Fruit fly (Drosophila melanogaster) whole organism, embryonic: ENCODE results near the gene CG1951.
A peak's percentile ranks its signal among the peaks of the same experiment; 100 is the strongest.

Source experiments
- Atf6 ChIP-seq: fragments of 200-800 bp; sonication (Bioruptor generic); IDR thresholded peaks from 2 replicates; pipeline ENCODE4 v1.3.6; 2022; ENCODE audit warnings: missing biosample characterization, missing genetic modification characterization
- CG10543 ChIP-seq: fragments of 200-800 bp; sonication (Bioruptor generic); optimal IDR thresholded peaks from 3 replicates; lab custom pipeline; 2017; ENCODE audit warnings: missing biosample characterization, mild to moderate bottlenecking, missing genetic modification characterization, moderate library complexity
- CG1233 ChIP-seq: fragments of 200-800 bp; sonication (Bioruptor generic); optimal IDR thresholded peaks from 4 replicates; lab custom pipeline; 2018; ENCODE audit warnings: missing biosample characterization, mild to moderate bottlenecking, missing genetic modification characterization
- CG14050 ChIP-seq: fragments of 200-800 bp; sonication (Bioruptor generic); IDR thresholded peaks from 3 replicates; pipeline ENCODE4 v1.3.6; 2022; ENCODE audit warnings: missing biosample characterization, missing genetic modification characterization
- CG14860 ChIP-seq: fragments of 200-800 bp; sonication (Bioruptor generic); IDR thresholded peaks from 3 replicates; pipeline ENCODE4 v1.3.6; 2022; ENCODE audit warnings: missing biosample characterization, missing genetic modification characterization; ENCODE audit not compliant: partially characterized antibody
- CG1603 ChIP-seq: fragments of 200-800 bp; sonication (Bioruptor generic); optimal IDR thresholded peaks from 2 replicates; lab custom pipeline; 2019; ENCODE audit warnings: missing biosample characterization, mild to moderate bottlenecking, missing genetic modification characterization, moderate library complexity
- CG17328 ChIP-seq: fragments of 200-800 bp; sonication (Bioruptor generic); IDR thresholded peaks from 2 replicates; pipeline ENCODE4 v1.3.6; 2022; ENCODE audit warnings: missing biosample characterization, missing genetic modification characterization
- CG17359 ChIP-seq: fragments of 200-800 bp; sonication (Bioruptor generic); optimal IDR thresholded peaks from 3 replicates; lab custom pipeline; 2018; ENCODE audit warnings: missing biosample characterization, mild to moderate bottlenecking, missing genetic modification characterization, moderate library complexity
- CG18599 ChIP-seq: fragments of 200-800 bp; sonication (Bioruptor generic); optimal IDR thresholded peaks from 3 replicates; lab custom pipeline; 2017; ENCODE audit warnings: missing biosample characterization, missing genetic modification characterization, mild to moderate bottlenecking, moderate library complexity, missing genetic modification reagents
- CG18764 ChIP-seq: fragments of 200-800 bp; sonication (Bioruptor generic); optimal IDR thresholded peaks from 3 replicates; lab custom pipeline; 2016; ENCODE audit warnings: missing biosample characterization, missing genetic modification characterization
- CG2120 ChIP-seq: fragments of 200-800 bp; sonication (Bioruptor generic); optimal IDR thresholded peaks from 3 replicates; lab custom pipeline; 2016; ENCODE audit warnings: missing biosample characterization, missing genetic modification characterization
- CG3281 ChIP-seq: fragments of 200-800 bp; sonication (Bioruptor generic); optimal IDR thresholded peaks from 3 replicates; lab custom pipeline; 2017; ENCODE audit warnings: missing biosample characterization, mild to moderate bottlenecking, missing genetic modification characterization
- CG3407 ChIP-seq: fragments of 200-800 bp; sonication (Bioruptor generic); optimal IDR thresholded peaks from 2 replicates; lab custom pipeline; 2018; ENCODE audit warnings: missing biosample characterization, mild to moderate bottlenecking, missing genetic modification characterization
- CG6854 ChIP-seq: fragments of 200-800 bp; sonication (Bioruptor generic); optimal IDR thresholded peaks from 3 replicates; lab custom pipeline; 2017; ENCODE audit warnings: missing biosample characterization, mild to moderate bottlenecking, missing genetic modification characterization
- CG7357 ChIP-seq: fragments of 200-800 bp; sonication (Bioruptor generic); IDR thresholded peaks from 3 replicates; pipeline ENCODE4 v1.3.6; 2022; ENCODE audit warnings: missing biosample characterization, missing genetic modification characterization
- CG7987 ChIP-seq: fragments of 200-800 bp; sonication (Bioruptor generic); optimal IDR thresholded peaks from 2 replicates; lab custom pipeline; 2018; ENCODE audit warnings: missing biosample characterization, mild to moderate bottlenecking, missing genetic modification characterization, moderate library complexity
- CG8944 ChIP-seq: fragments of 200-800 bp; sonication (Bioruptor generic); optimal IDR thresholded peaks from 3 replicates; lab custom pipeline; 2016; ENCODE audit warnings: missing biosample characterization, missing genetic modification characterization
- CG9932 ChIP-seq: fragments of 200-800 bp; sonication (Bioruptor generic); IDR thresholded peaks from 2 replicates; pipeline ENCODE4 v1.3.6; 2022; ENCODE audit warnings: missing biosample characterization, missing genetic modification characterization
- Chrac-16 ChIP-seq: fragments of 200-800 bp; sonication (Bioruptor generic); optimal IDR thresholded peaks from 3 replicates; lab custom pipeline; 2016; ENCODE audit warnings: missing biosample characterization, missing genetic modification characterization
- D19A ChIP-seq: fragments of 200-800 bp; optimal IDR thresholded peaks from 3 replicates; lab custom pipeline; 2019; ENCODE audit warnings: missing biosample characterization, mild to moderate bottlenecking, missing genetic modification characterization, moderate library complexity
- Dip3 ChIP-seq: fragments of 200-800 bp; sonication (Bioruptor generic); optimal IDR thresholded peaks from 3 replicates; lab custom pipeline; 2016; ENCODE audit warnings: missing biosample characterization, missing genetic modification characterization
- Doc2 ChIP-seq: fragments of 200-800 bp; sonication (Bioruptor generic); IDR thresholded peaks from 2 replicates; pipeline ENCODE4 v1.3.6; 2022; ENCODE audit warnings: missing biosample characterization, missing genetic modification characterization
- Drgx ChIP-seq: fragments of 200-800 bp; sonication (Bioruptor generic); IDR thresholded peaks from 2 replicates; pipeline ENCODE4 v1.3.6; 2022; ENCODE audit warnings: missing biosample characterization, missing genetic modification characterization
- HmgD ChIP-seq: fragments of 200-800 bp; sonication (Bioruptor generic); optimal IDR thresholded peaks from 3 replicates; lab custom pipeline; 2016; ENCODE audit warnings: missing biosample characterization, missing genetic modification characterization
- Hmr ChIP-seq: fragments of 200-800 bp; sonication (Bioruptor generic); optimal IDR thresholded peaks from 3 replicates; lab custom pipeline; 2017; ENCODE audit warnings: mild to moderate bottlenecking, missing biosample characterization, missing genetic modification reagents, missing genetic modification characterization
- Nf-YA ChIP-seq: fragments of 200-800 bp; sonication (Bioruptor generic); IDR thresholded peaks from 2 replicates; pipeline ENCODE4 v1.3.6; 2022; ENCODE audit warnings: missing biosample characterization, missing genetic modification characterization
- Oli ChIP-seq: fragments of 200-800 bp; sonication (Bioruptor generic); optimal IDR thresholded peaks from 2 replicates; lab custom pipeline; 2018; ENCODE audit warnings: missing biosample characterization, mild to moderate bottlenecking, missing genetic modification characterization, moderate library complexity
- Sox100B ChIP-seq: fragments of 200-800 bp; sonication (Bioruptor generic); optimal IDR thresholded peaks from 3 replicates; lab custom pipeline; 2018; ENCODE audit warnings: missing biosample characterization, mild to moderate bottlenecking, missing genetic modification characterization
- Sox102F ChIP-seq: fragments of 200-800 bp; sonication (Bioruptor generic); optimal IDR thresholded peaks from 2 replicates; lab custom pipeline; 2018; ENCODE audit warnings: missing biosample characterization, mild to moderate bottlenecking, missing genetic modification characterization, moderate library complexity
- Ssrp ChIP-seq: fragments of 200-800 bp; sonication (Bioruptor generic); optimal IDR thresholded peaks from 2 replicates; lab custom pipeline; 2018; ENCODE audit warnings: missing biosample characterization, mild to moderate bottlenecking, missing genetic modification characterization, moderate library complexity
- Trl ChIP-seq, 3 experiments: fragments of >200 bp in 2 of 3; fragments of 200-800 bp in 1 of 3; sonication (Bioruptor generic) in 1 of 3; optimal IDR thresholded peaks; 2 replicates in 1 of 3; 3 replicates in 2 of 3; lab custom pipeline; 2016 to 2017; ENCODE audit warnings: missing biosample characterization in 1 of 3, missing genetic modification characterization in 1 of 3
- chn ChIP-seq: fragments of 200-800 bp; sonication (Bioruptor generic); optimal IDR thresholded peaks from 2 replicates; lab custom pipeline; 2016; ENCODE audit warnings: missing biosample characterization, missing genetic modification characterization
- dimm ChIP-seq: fragments of 200-800 bp; sonication (Bioruptor generic); IDR thresholded peaks from 2 replicates; pipeline ENCODE4 v1.3.6; 2022; ENCODE audit warnings: missing biosample characterization, missing genetic modification characterization
- dmrt99B ChIP-seq: fragments of 200-800 bp; sonication (Bioruptor generic); optimal IDR thresholded peaks from 2 replicates; lab custom pipeline; 2018; ENCODE audit warnings: missing biosample characterization, mild to moderate bottlenecking, missing genetic modification characterization, moderate library complexity
- dysf ChIP-seq: fragments of 200-800 bp; sonication (Bioruptor generic); IDR thresholded peaks from 3 replicates; pipeline ENCODE4 v1.3.6; 2022; ENCODE audit warnings: missing biosample characterization, missing genetic modification characterization
- fd96Cb ChIP-seq: fragments of 200-800 bp; sonication (Bioruptor generic); optimal IDR thresholded peaks from 2 replicates; lab custom pipeline; 2018; ENCODE audit warnings: missing biosample characterization, mild to moderate bottlenecking, missing genetic modification characterization, moderate library complexity
- grau ChIP-seq: fragments of 200-800 bp; optimal IDR thresholded peaks from 3 replicates; lab custom pipeline; 2019; ENCODE audit warnings: missing biosample characterization, mild to moderate bottlenecking, missing genetic modification characterization, moderate library complexity
- ind ChIP-seq: fragments of 200-800 bp; sonication (Bioruptor generic); optimal IDR thresholded peaks from 3 replicates; lab custom pipeline; 2016; ENCODE audit warnings: missing biosample characterization, missing genetic modification characterization
- insv ChIP-seq, 2 experiments: fragments of 200-800 bp; sonication (Bioruptor generic); optimal IDR thresholded peaks; 3 replicates each; lab custom pipeline; 2016 to 2018; ENCODE audit warnings: missing biosample characterization in 2 of 2, missing genetic modification characterization in 2 of 2
- lilli ChIP-seq: fragments of 200-800 bp; sonication (Bioruptor generic); optimal IDR thresholded peaks from 3 replicates; lab custom pipeline; 2016; ENCODE audit warnings: missing biosample characterization, missing genetic modification characterization
- lmd ChIP-seq: fragments of 200-800 bp; sonication (Bioruptor generic); IDR thresholded peaks from 2 replicates; pipeline ENCODE4 v1.3.6; 2022; ENCODE audit warnings: missing biosample characterization, missing genetic modification characterization
- mam ChIP-seq: fragments of 200-800 bp; sonication (Bioruptor generic); optimal IDR thresholded peaks from 3 replicates; lab custom pipeline; 2016; ENCODE audit warnings: missing biosample characterization, missing genetic modification characterization
- nau ChIP-seq: fragments of 200-800 bp; sonication (Bioruptor generic); optimal IDR thresholded peaks from 3 replicates; lab custom pipeline; 2017; ENCODE audit warnings: missing biosample characterization, mild to moderate bottlenecking, missing genetic modification characterization, missing genetic modification reagents
- onecut ChIP-seq: fragments of 200-800 bp; sonication (Bioruptor generic); IDR thresholded peaks from 2 replicates; pipeline ENCODE4 v1.3.6; 2022; ENCODE audit warnings: missing biosample characterization, missing genetic modification characterization
- ssp ChIP-seq: fragments of 200-800 bp; sonication (Bioruptor generic); IDR thresholded peaks from 2 replicates; pipeline ENCODE4 v1.3.6; 2022; ENCODE audit warnings: missing biosample characterization, missing genetic modification characterization
- tap ChIP-seq: fragments of 200-800 bp; optimal IDR thresholded peaks from 3 replicates; lab custom pipeline; 2019; ENCODE audit warnings: missing biosample characterization, mild to moderate bottlenecking, missing genetic modification characterization, moderate library complexity
- ttk ChIP-seq: fragments of 200-800 bp; sonication (Bioruptor generic); IDR thresholded peaks from 2 replicates; pipeline ENCODE4 v2.1.2; 2022; ENCODE audit warnings: missing biosample characterization, missing genetic modification characterization

CG1951 gene

dm6 chr3R:29000001-29000400, 27.0 kb upstream of the CG1951 start:
- no peak for TF ChIP-seq Drgx (GFP tag; lab: Robert Waterston, UW)
- no peak for TF ChIP-seq Oli

dm6 chr3R:29004884-29005621, 22.0 kb upstream of the CG1951 start:
- TF ChIP-seq HmgD (GFP tag; lab: Kevin White, UChicago) (no peak), Doc2 (GFP tag; lab: Robert Waterston, UW) (no peak), grau (peak; percentile 47), tap (tag; lab: Kevin White, UChicago) (peak; percentile 40), CG18764 (GFP tag; lab: Kevin White, UChicago) (peak; percentile 21), lmd (GFP tag; lab: Robert Waterston, UW) (peak; percentile 53; the same call in 1 of the 2 replicates), CG17359 (peak; percentile 67), D19A (tag; lab: Kevin White, UChicago) (peak; percentile 14), fd96Cb (peak; percentile 56), CG3281 (peak; percentile 5), Hmr (GFP tag; lab: Kevin White, UChicago) (peak; percentile 31), CG7357 (GFP tag; lab: Robert Waterston, UW) (peak; percentile 22; the same call in 1 of the 3 replicates), Atf6 (GFP tag; lab: Robert Waterston, UW) (no peak), chn (GFP tag; lab: Kevin White, UChicago) (no peak), Ssrp (tag; lab: Kevin White, UChicago) (peak; percentile 14), dimm (GFP tag; lab: Robert Waterston, UW) (peak; percentile 8; the same call in 1 of the 2 replicates), mam (GFP tag; lab: Kevin White, UChicago) (peak; percentile 12), insv (GFP tag; optimal IDR thresholded peaks at IDR 0.05; lab: Kevin White, UChicago) (no peak), ind (GFP tag; lab: Kevin White, UChicago) (peak; percentile 33), CG1603 (tag; lab: Kevin White, UChicago) (peak; percentile 65), Dip3 (GFP tag; lab: Kevin White, UChicago) (no peak), CG7987 (no peak), Sox102F (GFP tag; lab: Kevin White, UChicago) (peak; percentile 70), CG9932 (GFP tag; lab: Robert Waterston, UW) (no peak), ssp (GFP tag; lab: Robert Waterston, UW) (peak; percentile 49; the same call in 1 of the 2 replicates), CG10543 (peak; percentile 28), Sox100B (GFP tag; lab: Kevin White, UChicago) (peak; percentile 11), CG14050 (peak; percentile 45; the same call in 1 of the 3 replicates), dmrt99B (peak; percentile 66), CG8944 (no peak), Trl (optimal IDR thresholded peaks at IDR 0.05; lab: Kevin White, UChicago) (no peak), Trl (GFP tag; optimal IDR thresholded peaks at IDR 0.05; lab: Kevin White, UChicago) (no peak), onecut (GFP tag; lab: Robert Waterston, UW) (no peak), CG6854 (GFP tag; lab: Kevin White, UChicago) (no peak), Nf-YA (0 out of 2 replicates have a peak, but pooled peaks have one; percentile 29), Chrac-16 (GFP tag; lab: Kevin White, UChicago) (peak; percentile 5), CG1233 (GFP tag; lab: Kevin White, UChicago) (peak; percentile 7), ttk (GFP tag; lab: Robert Waterston, UW) (peak; percentile 58), CG2120 (GFP tag; lab: Kevin White, UChicago) (peak; percentile 34), CG17328 (GFP tag; lab: Robert Waterston, UW) (peak; percentile 38; the same call in 1 of the 2 replicates), CG3407 (GFP tag; lab: Kevin White, UChicago) (no peak), nau (GFP tag; lab: Kevin White, UChicago) (peak; percentile 5), CG18599 (GFP tag; lab: Kevin White, UChicago) (peak; percentile 43), lilli (GFP tag; lab: Kevin White, UChicago) (peak; percentile 38), CG14860 (GFP tag; lab: Robert Waterston, UW) (no peak), dysf (GFP tag; lab: Robert Waterston, UW) (peak; percentile 62)
